Worm (Caenorhabditis elegans) whole organism, L3 larva: ENCODE results near the gene AH10.4.

Source experiments
- ZK546.5 ChIP-seq: sonication (generic microtip); optimal IDR thresholded peaks from 2 replicates; lab custom pipeline; 2017; ENCODE audit warnings: missing biosample characterization, missing genetic modification characterization
- aly-2 ChIP-seq: fragments of 150-350 bp; optimal IDR thresholded peaks from 2 replicates; lab custom pipeline; 2014; ENCODE audit warnings: missing biosample characterization, missing genetic modification characterization
- ceh-16 ChIP-seq: sonication (generic microtip); optimal IDR thresholded peaks from 2 replicates; lab custom pipeline; 2017; ENCODE audit warnings: missing biosample characterization, missing genetic modification characterization
- ceh-28 ChIP-seq: fragments of 150-350 bp; optimal IDR thresholded peaks from 2 replicates; lab custom pipeline; 2014; ENCODE audit warnings: missing biosample characterization, missing genetic modification reagents, missing genetic modification characterization
- ceh-82 ChIP-seq: fragments of 150-350 bp; optimal IDR thresholded peaks from 2 replicates; lab custom pipeline; 2014; ENCODE audit warnings: missing biosample characterization, missing genetic modification characterization
- daf-12 ChIP-seq: fragments of 150-350 bp; optimal IDR thresholded peaks from 2 replicates; lab custom pipeline; 2014; ENCODE audit warnings: missing biosample characterization, missing genetic modification reagents, missing genetic modification characterization
- elt-2 ChIP-seq: sonication (generic microtip); optimal IDR thresholded peaks from 2 replicates; lab custom pipeline; 2016; ENCODE audit warnings: missing genetic modification reagents, mild to moderate bottlenecking, missing genetic modification characterization, missing compliant biosample characterization
- elt-3 ChIP-seq, 3 experiments: fragments of 150-350 bp in 1 of 3; sonication (generic microtip) in 2 of 3; optimal IDR thresholded peaks; 2 replicates in 2 of 3; 4 replicates in 1 of 3; lab custom pipeline; 2014 to 2017; ENCODE audit warnings: missing biosample characterization in 3 of 3, missing genetic modification characterization in 3 of 3
- eor-1 ChIP-seq, 2 experiments: fragments of 150-350 bp; optimal IDR thresholded peaks; 2 replicates each; lab custom pipeline; 2014 to 2018; ENCODE audit warnings: missing biosample characterization in 2 of 2, missing genetic modification characterization in 2 of 2
- fos-1 ChIP-seq: fragments of 150-350 bp; optimal IDR thresholded peaks from 2 replicates; lab custom pipeline; 2014; ENCODE audit warnings: missing biosample characterization, missing genetic modification characterization
- hmg-11 ChIP-seq: sonication (generic microtip); optimal IDR thresholded peaks from 2 replicates; lab custom pipeline; 2016; ENCODE audit warnings: missing genetic modification characterization, missing compliant biosample characterization
- jun-1 ChIP-seq: fragments of 150-350 bp; optimal IDR thresholded peaks from 2 replicates; lab custom pipeline; 2014; ENCODE audit warnings: missing biosample characterization, missing genetic modification reagents, missing genetic modification characterization
- lin-39 ChIP-seq: fragments of 150-350 bp; optimal IDR thresholded peaks from 2 replicates; lab custom pipeline; 2018; ENCODE audit warnings: missing biosample characterization, missing genetic modification reagents, missing genetic modification characterization
- lsy-12 ChIP-seq: sonication (generic microtip); optimal IDR thresholded peaks from 2 replicates; lab custom pipeline; 2016; ENCODE audit warnings: mild to moderate bottlenecking, missing genetic modification characterization, missing compliant biosample characterization
- mdl-1 ChIP-seq: fragments of 150-350 bp; optimal IDR thresholded peaks from 2 replicates; lab custom pipeline; 2014; ENCODE audit warnings: missing biosample characterization, missing genetic modification characterization
- mml-1 ChIP-seq: fragments of 150-350 bp; sonication (generic microtip); optimal IDR thresholded peaks from 3 replicates; lab custom pipeline; 2014; ENCODE audit warnings: missing biosample characterization, missing genetic modification characterization
- nfya-1 ChIP-seq: sonication (generic microtip); optimal IDR thresholded peaks from 2 replicates; lab custom pipeline; 2017; ENCODE audit warnings: missing genetic modification characterization, mild to moderate bottlenecking, missing compliant biosample characterization, antibody characterized with exemption, moderate library complexity; ENCODE audit not compliant: insufficient read depth
- nhr-12 ChIP-seq: fragments of 150-350 bp; optimal IDR thresholded peaks from 2 replicates; lab custom pipeline; 2014; ENCODE audit warnings: missing biosample characterization, missing genetic modification characterization
- nhr-23 ChIP-seq: fragments of 150-350 bp; optimal IDR thresholded peaks from 2 replicates; lab custom pipeline; 2014; ENCODE audit warnings: missing biosample characterization, missing genetic modification reagents, missing genetic modification characterization
- nhr-25 ChIP-seq: sonication (generic microtip); optimal IDR thresholded peaks from 2 replicates; lab custom pipeline; 2017; ENCODE audit warnings: missing biosample characterization, missing genetic modification characterization
- nhr-43 ChIP-seq: sonication (generic microtip); optimal IDR thresholded peaks from 2 replicates; lab custom pipeline; 2016; ENCODE audit warnings: mild to moderate bottlenecking, missing genetic modification characterization, missing compliant biosample characterization; ENCODE audit not compliant: poor library complexity, severe bottlenecking
- nhr-76 ChIP-seq: fragments of 150-350 bp; sonication (generic microtip); optimal IDR thresholded peaks from 5 replicates; lab custom pipeline; 2014; ENCODE audit warnings: missing biosample characterization, missing genetic modification characterization
- nhr-77 ChIP-seq: fragments of 150-350 bp; optimal IDR thresholded peaks from 2 replicates; lab custom pipeline; 2014; ENCODE audit warnings: missing biosample characterization, missing genetic modification characterization
- pha-4 ChIP-seq: fragments of 150-350 bp; optimal IDR thresholded peaks from 2 replicates; lab custom pipeline; 2014; ENCODE audit warnings: missing biosample characterization, missing genetic modification reagents, missing genetic modification characterization
- pqm-1 ChIP-seq: fragments of 150-350 bp; optimal IDR thresholded peaks from 2 replicates; lab custom pipeline; 2017; ENCODE audit warnings: missing biosample characterization, missing genetic modification characterization, inconsistent platforms
- sea-2 ChIP-seq: fragments of 150-350 bp; sonication (generic microtip); optimal IDR thresholded peaks from 4 replicates; lab custom pipeline; 2014; ENCODE audit warnings: missing biosample characterization, missing genetic modification reagents, missing genetic modification characterization
- skn-1 ChIP-seq: fragments of 150-350 bp; optimal IDR thresholded peaks from 2 replicates; lab custom pipeline; 2014; ENCODE audit warnings: missing biosample characterization, missing genetic modification characterization
- snpc-4 ChIP-seq: fragments of 150-350 bp; optimal IDR thresholded peaks from 2 replicates; lab custom pipeline; 2014; ENCODE audit warnings: missing biosample characterization, missing genetic modification characterization
- tbx-2 ChIP-seq: sonication (generic microtip); optimal IDR thresholded peaks from 2 replicates; lab custom pipeline; 2016; ENCODE audit warnings: mild to moderate bottlenecking, missing genetic modification characterization, missing compliant biosample characterization
- unc-39 ChIP-seq: sonication (generic microtip); optimal IDR thresholded peaks from 4 replicates; lab custom pipeline; 2017; ENCODE audit warnings: missing biosample characterization, missing genetic modification characterization
- zag-1 ChIP-seq: fragments of 150-350 bp; optimal IDR thresholded peaks from 2 replicates; lab custom pipeline; 2014; ENCODE audit warnings: missing biosample characterization, missing genetic modification characterization
- ztf-11 ChIP-seq: fragments of 150-350 bp; optimal IDR thresholded peaks from 2 replicates; lab custom pipeline; 2014; ENCODE audit warnings: missing biosample characterization, missing genetic modification characterization
- ztf-4 ChIP-seq: fragments of 150-350 bp; optimal IDR thresholded peaks from 2 replicates; lab custom pipeline; 2014; ENCODE audit warnings: missing biosample characterization, missing genetic modification characterization

AH10.4 gene

ce11 chrV:14134757-14135441 lies 2.8 kb downstream of the AH10.4 start:
- TF ChIP-seq snpc-4 (tag; lab: Kevin White, UChicago): no peak
- peak; percentile 10 for TF ChIP-seq pha-4 (tag; lab: Kevin White, UChicago)
- TF ChIP-seq fos-1 (tag; lab: Kevin White, UChicago): no peak
- TF ChIP-seq elt-2: peak; percentile 78
- no peak for TF ChIP-seq lsy-12 (tag; lab: Kevin White, UChicago)
- peak; percentile 85 for TF ChIP-seq pqm-1 (tag; lab: Kevin White, UChicago)

- TF ChIP-seq ceh-28 (peak; percentile 38), pqm-1 (tag; lab: Kevin White, UChicago) (peak; percentile 31), nfya-1 (tag; lab: Kevin White, UChicago) (peak; percentile 22), mdl-1 (tag; lab: Kevin White, UChicago) (no peak), elt-2 (peak; percentile 39)
- TF ChIP-seq, all 47 proteins: peak for 4
Measured at ce11 chrV:14133002-14133763, 4.5 kb downstream of the AH10.4 start.

- TF ChIP-seq nhr-43 (tag; lab: Kevin White, UChicago) (no peak), ceh-82 (tag; lab: Kevin White, UChicago) (no peak), nfya-1 (tag; lab: Kevin White, UChicago) (no peak), elt-3 (tag; optimal IDR thresholded peaks at IDR 0.05; lab: Kevin White, UChicago) (no peak), aly-2 (tag; lab: Kevin White, UChicago) (no peak), pqm-1 (tag; lab: Kevin White, UChicago) (no peak), elt-2 (no peak), zag-1 (tag; lab: Kevin White, UChicago) (no peak), unc-39 (no peak), pha-4 (tag; lab: Kevin White, UChicago) (no peak), sea-2 (GFP tag; lab: Kevin White, UChicago) (no peak), nhr-77 (tag; lab: Kevin White, UChicago) (no peak), ztf-4 (tag; lab: Kevin White, UChicago) (no peak)
Measured at ce11 chrV:14130226-14130625, 7.4 kb downstream of the AH10.4 start.

- no peak for TF ChIP-seq elt-2
- no peak for TF ChIP-seq ceh-16
- no peak for TF ChIP-seq ztf-11
Measured at ce11 chrV:14128858-14129257, 8.8 kb downstream of the AH10.4 start.

ce11 chrV:14127834-14128233 lies 9.8 kb downstream of the AH10.4 start:
- TF ChIP-seq elt-2: peak; percentile 47
- no peak for TF ChIP-seq nhr-76
- TF ChIP-seq jun-1: no peak
- peak; percentile 72 for TF ChIP-seq pha-4 (tag; lab: Kevin White, UChicago)

ce11 chrV:14126341-14126924 lies 11.2 kb downstream of the AH10.4 start:
- TF ChIP-seq aly-2 (tag; lab: Kevin White, UChicago) (no peak), hmg-11 (tag; lab: Kevin White, UChicago) (peak; percentile 13), lin-39 (peak; percentile 27)

ce11 chrV:14123176-14123575 lies 14.5 kb downstream of the AH10.4 start:
- TF ChIP-seq skn-1: no peak

ce11 chrV:14120674-14121073 lies 17.0 kb downstream of the AH10.4 start:
- TF ChIP-seq ceh-28 (no peak), ceh-16 (no peak), aly-2 (tag; lab: Kevin White, UChicago) (no peak), zag-1 (tag; lab: Kevin White, UChicago) (no peak), snpc-4 (tag; lab: Kevin White, UChicago) (no peak), unc-39 (no peak), nhr-25 (tag; lab: Kevin White, UChicago) (no peak), fos-1 (tag; lab: Kevin White, UChicago) (no peak), eor-1 (tag; optimal IDR thresholded peaks at IDR 0.05; lab: Kevin White, UChicago) (no peak), ZK546.5 (tag; lab: Kevin White, UChicago) (no peak), nhr-12 (tag; lab: Kevin White, UChicago) (no peak), daf-12 (tag; lab: Kevin White, UChicago) (no peak), nhr-43 (tag; lab: Kevin White, UChicago) (no peak), nhr-23 (no peak), jun-1 (no peak), mml-1 (tag; lab: Kevin White, UChicago) (no peak), tbx-2 (no peak)
